Worm (Caenorhabditis elegans) whole organism, young adult: ENCODE data around the gene Y7A5A.6.
A peak's percentile ranks its signal among the peaks of the same experiment; 100 is the strongest.

ENCODE experiments used
- B0019.2 ChIP-seq: fragments of 200-800 bp; sonication (Bioruptor generic); conservative IDR thresholded peaks from 2 replicates; pipeline ENCODE4 v1.3.6; 2022; ENCODE audit warnings: missing genetic modification reagents, missing genetic modification characterization, missing compliant biosample characterization
- B0035.1 ChIP-seq: sonication (generic microtip); optimal IDR thresholded peaks from 2 replicates; lab custom pipeline; 2016; ENCODE audit warnings: missing genetic modification characterization, mild to moderate bottlenecking, missing compliant biosample characterization, missing genotype, missing genetic modification reagents
- C17E4.6 ChIP-seq: fragments of 200-800 bp; sonication (Bioruptor generic); IDR thresholded peaks from 2 replicates; pipeline ENCODE4 v1.3.6; 2022; ENCODE audit warnings: missing genetic modification reagents, missing genetic modification characterization, missing compliant biosample characterization
- F22D6.2 ChIP-seq: sonication (generic microtip); optimal IDR thresholded peaks from 2 replicates; lab custom pipeline; 2016; ENCODE audit warnings: mild to moderate bottlenecking, missing genetic modification characterization, missing compliant biosample characterization
- F23B12.7 ChIP-seq: sonication (generic microtip); optimal IDR thresholded peaks from 2 replicates; lab custom pipeline; 2017; ENCODE audit warnings: missing genetic modification characterization, mild to moderate bottlenecking, missing compliant biosample characterization, antibody characterized with exemption, moderate library complexity; ENCODE audit not compliant: insufficient read depth
- F55B11.4 ChIP-seq: sonication (generic microtip); optimal IDR thresholded peaks from 2 replicates; lab custom pipeline; 2016; ENCODE audit warnings: missing compliant biosample characterization, missing genetic modification characterization, borderline replicate concordance; ENCODE audit not compliant: insufficient read depth
- F57A8.1 ChIP-seq: fragments of 200-800 bp; sonication (Bioruptor generic); optimal IDR thresholded peaks from 2 replicates; lab custom pipeline; 2018; ENCODE audit warnings: mild to moderate bottlenecking, missing genetic modification characterization, moderate library complexity, missing compliant biosample characterization
- T07F8.4 ChIP-seq: sonication (generic microtip); optimal IDR thresholded peaks from 2 replicates; lab custom pipeline; 2016; ENCODE audit warnings: mild to moderate bottlenecking, missing genetic modification characterization, moderate library complexity, missing compliant biosample characterization
- ZK185.1 ChIP-seq: sonication (generic microtip); optimal IDR thresholded peaks from 2 replicates; lab custom pipeline; 2016; ENCODE audit warnings: mild to moderate bottlenecking, missing genetic modification characterization, missing compliant biosample characterization; ENCODE audit not compliant: poor library complexity, severe bottlenecking
- ama-1 ChIP-seq, 3 experiments: fragments of 150-350 bp in 1 of 3; sonication (generic microtip) in 2 of 3; optimal IDR thresholded peaks; 2 replicates each; lab custom pipeline; 2014 to 2018; ENCODE audit warnings: missing biosample characterization in 2 of 3, missing genetic modification characterization in 2 of 3, missing genetic modification reagents in 2 of 3
- aptf-2 ChIP-seq: fragments of 200-800 bp; sonication (Bioruptor generic); conservative IDR thresholded peaks from 2 replicates; pipeline ENCODE4 v1.3.6; 2022; ENCODE audit warnings: missing genetic modification reagents, missing genetic modification characterization, missing compliant biosample characterization
- attf-3 ChIP-seq: fragments of 200-800 bp; sonication (Bioruptor generic); conservative IDR thresholded peaks from 2 replicates; pipeline ENCODE4 v1.3.6; 2022; ENCODE audit warnings: missing genetic modification reagents, missing genetic modification characterization, missing compliant biosample characterization
- bed-1 ChIP-seq: fragments of 200-800 bp; sonication (Bioruptor generic); IDR thresholded peaks from 2 replicates; pipeline ENCODE4 v1.3.6; 2022; ENCODE audit warnings: missing genetic modification reagents, missing genetic modification characterization, missing compliant biosample characterization
- cebp-1 ChIP-seq, 2 experiments: fragments of 200-800 bp in 1 of 2; sonication (Bioruptor generic) in 1 of 2; sonication (generic microtip) in 1 of 2; IDR thresholded peaks in 1 of 2; optimal IDR thresholded peaks in 1 of 2; 2 replicates each; pipeline versions ENCODE4 v1.3.6 to Lab custom; 2017 to 2022; ENCODE audit warnings: missing compliant biosample characterization in 2 of 2, missing genetic modification characterization in 2 of 2, mild to moderate bottlenecking in 1 of 2, missing genetic modification reagents in 1 of 2, moderate library complexity in 1 of 2
- cebp-2 ChIP-seq: fragments of 200-800 bp; sonication (Bioruptor generic); IDR thresholded peaks from 2 replicates; pipeline ENCODE4 v1.3.6; 2022; ENCODE audit warnings: missing genetic modification characterization, missing compliant biosample characterization
- efl-1 ChIP-seq: fragments of 150-350 bp; optimal IDR thresholded peaks from 2 replicates; lab custom pipeline; 2014; ENCODE audit warnings: missing biosample characterization, missing genetic modification reagents, missing genetic modification characterization
- ets-4 ChIP-seq: fragments of 200-800 bp; sonication (Bioruptor generic); optimal IDR thresholded peaks from 2 replicates; lab custom pipeline; 2018; ENCODE audit warnings: mild to moderate bottlenecking, missing genetic modification characterization, missing compliant biosample characterization
- gei-17 ChIP-seq: fragments of 200-800 bp; sonication (Bioruptor generic); optimal IDR thresholded peaks from 2 replicates; lab custom pipeline; 2018; ENCODE audit warnings: mild to moderate bottlenecking, missing genetic modification characterization, missing compliant biosample characterization
- hlh-26 ChIP-seq: fragments of 200-800 bp; sonication (Bioruptor generic); conservative IDR thresholded peaks from 2 replicates; pipeline ENCODE4 v1.3.6; 2022; ENCODE audit warnings: missing genetic modification reagents, missing genetic modification characterization, missing compliant biosample characterization
- hsf-1 ChIP-seq: fragments of 200-800 bp; sonication (Bioruptor generic); IDR thresholded peaks from 2 replicates; pipeline ENCODE4 v1.3.6; 2022; ENCODE audit warnings: missing genetic modification reagents, missing genetic modification characterization, missing compliant biosample characterization
- let-607 ChIP-seq, 2 experiments: fragments of 200-800 bp in 1 of 2; sonication (Bioruptor generic) in 1 of 2; sonication (generic microtip) in 1 of 2; optimal IDR thresholded peaks; 2 replicates each; lab custom pipeline; 2016 to 2018; ENCODE audit warnings: mild to moderate bottlenecking in 2 of 2, missing compliant biosample characterization in 2 of 2, missing genetic modification characterization in 2 of 2, moderate library complexity in 2 of 2, missing genotype in 1 of 2
- lsl-1 ChIP-seq: fragments of 200-800 bp; sonication (Bioruptor generic); optimal IDR thresholded peaks from 2 replicates; lab custom pipeline; 2018; ENCODE audit warnings: mild to moderate bottlenecking, missing genetic modification characterization, moderate library complexity, missing compliant biosample characterization
- lsy-27 ChIP-seq: sonication (generic microtip); optimal IDR thresholded peaks from 2 replicates; lab custom pipeline; 2017; ENCODE audit warnings: missing genetic modification characterization, mild to moderate bottlenecking, missing compliant biosample characterization, antibody characterized with exemption, missing genotype, borderline replicate concordance; ENCODE audit not compliant: insufficient read depth
- madf-3 ChIP-seq: fragments of 200-800 bp; sonication (Bioruptor generic); IDR thresholded peaks from 2 replicates; pipeline ENCODE4 v1.3.6; 2022; ENCODE audit warnings: missing genetic modification reagents, missing genetic modification characterization, missing compliant biosample characterization
- madf-8 ChIP-seq: fragments of 200-800 bp; sonication (Bioruptor generic); conservative IDR thresholded peaks from 2 replicates; pipeline ENCODE4 v1.3.6; 2022; ENCODE audit warnings: missing genetic modification reagents, missing genetic modification characterization, missing compliant biosample characterization
- mes-4 ChIP-seq: sonication (generic microtip); optimal IDR thresholded peaks from 2 replicates; lab custom pipeline; 2016; ENCODE audit warnings: missing genotype, missing genetic modification characterization, missing compliant biosample characterization
- nfya-2 ChIP-seq: fragments of 200-800 bp; sonication (Bioruptor generic); IDR thresholded peaks from 2 replicates; pipeline ENCODE4 v1.3.6; 2022; ENCODE audit warnings: missing genetic modification reagents, missing genetic modification characterization, missing compliant biosample characterization
- nfyb-1 ChIP-seq: fragments of 200-800 bp; sonication (Bioruptor generic); IDR thresholded peaks from 2 replicates; pipeline ENCODE4 v1.3.6; 2022; ENCODE audit warnings: missing genetic modification reagents, missing genetic modification characterization, missing compliant biosample characterization
- nhr-80 ChIP-seq: sonication (generic microtip); optimal IDR thresholded peaks from 2 replicates; lab custom pipeline; 2016; ENCODE audit warnings: missing genetic modification characterization, missing compliant biosample characterization
- pbrm-1 ChIP-seq: fragments of 200-800 bp; sonication (Bioruptor generic); IDR thresholded peaks from 2 replicates; pipeline ENCODE4 v1.3.6; 2022; ENCODE audit warnings: missing genetic modification reagents, missing genetic modification characterization, missing compliant biosample characterization
- rec-8 ChIP-seq, 2 experiments: sonication (generic microtip); optimal IDR thresholded peaks; 2 replicates each; lab custom pipeline; 2016; ENCODE audit warnings: mild to moderate bottlenecking in 2 of 2, missing genetic modification characterization in 2 of 2, missing genetic modification reagents in 2 of 2, missing genotype in 2 of 2, missing biosample characterization in 1 of 2, missing compliant biosample characterization in 1 of 2, moderate library complexity in 1 of 2
- repo-1 ChIP-seq: sonication (generic microtip); optimal IDR thresholded peaks from 2 replicates; lab custom pipeline; 2017; ENCODE audit warnings: mild to moderate bottlenecking, missing genetic modification characterization, missing compliant biosample characterization
- snpc-1.1 ChIP-seq: sonication (generic microtip); optimal IDR thresholded peaks from 2 replicates; lab custom pipeline; 2017; ENCODE audit warnings: missing genetic modification characterization, mild to moderate bottlenecking, missing compliant biosample characterization, antibody characterized with exemption, moderate library complexity, missing genotype, missing genetic modification reagents; ENCODE audit not compliant: insufficient read depth
- snpc-1.3 ChIP-seq: sonication (generic microtip); optimal IDR thresholded peaks from 2 replicates; lab custom pipeline; 2017; ENCODE audit warnings: missing genetic modification characterization, mild to moderate bottlenecking, missing compliant biosample characterization, antibody characterized with exemption, moderate library complexity, missing genotype, missing genetic modification reagents; ENCODE audit not compliant: insufficient read depth
- snpc-4 ChIP-seq, 5 experiments: fragments of 150-350 bp in 1 of 5; sonication (generic microtip) in 4 of 5; optimal IDR thresholded peaks; 2 replicates each; lab custom pipeline; 2014 to 2018; ENCODE audit warnings: missing genetic modification characterization in 5 of 5, missing biosample characterization in 3 of 5, antibody characterized with exemption in 2 of 5, mild to moderate bottlenecking in 2 of 5, missing compliant biosample characterization in 2 of 5, missing genotype in 2 of 5, moderate library complexity in 2 of 5, missing genetic modification reagents in 1 of 5
- tbp1 ChIP-seq: fragments of 200-800 bp; sonication (Bioruptor generic); optimal IDR thresholded peaks from 2 replicates; lab custom pipeline; 2018; ENCODE audit warnings: mild to moderate bottlenecking, missing genetic modification characterization, missing compliant biosample characterization
- tlf-1 ChIP-seq: fragments of 200-800 bp; sonication (Bioruptor generic); optimal IDR thresholded peaks from 2 replicates; lab custom pipeline; 2018; ENCODE audit warnings: mild to moderate bottlenecking, missing genetic modification characterization, missing compliant biosample characterization
- unc-130 ChIP-seq: sonication (generic microtip); optimal IDR thresholded peaks from 2 replicates; lab custom pipeline; 2016; ENCODE audit warnings: missing genetic modification reagents, missing genetic modification characterization, missing compliant biosample characterization
- unc-62 ChIP-seq: fragments of 150-350 bp; optimal IDR thresholded peaks from 2 replicates; lab custom pipeline; 2014; ENCODE audit warnings: missing biosample characterization, missing genetic modification reagents, missing genetic modification characterization
- xnd-1 ChIP-seq: sonication (generic microtip); optimal IDR thresholded peaks from 2 replicates; lab custom pipeline; 2016; ENCODE audit warnings: missing genotype, missing genetic modification reagents, missing genetic modification characterization, missing compliant biosample characterization
- zim-3 ChIP-seq: sonication (generic microtip); optimal IDR thresholded peaks from 2 replicates; lab custom pipeline; 2017; ENCODE audit warnings: mild to moderate bottlenecking, missing genetic modification characterization, moderate library complexity, missing compliant biosample characterization
- ztf-28 ChIP-seq: fragments of 200-800 bp; sonication (Bioruptor generic); IDR thresholded peaks from 2 replicates; pipeline ENCODE4 v1.3.6; 2022; ENCODE audit warnings: missing genetic modification reagents, missing genetic modification characterization, missing compliant biosample characterization

Gene Y7A5A.6

ce11 chrX:15779503-15779902, 20.0 kb downstream of the Y7A5A.6 start (continued):
- TF ChIP-seq lsy-27 (tag; lab: Kevin White, UChicago) (no peak), madf-3 (GFP tag; lab: Robert Waterston, UW) (no peak), B0019.2 (GFP tag; lab: Robert Waterston, UW) (no peak), rec-8 (tag; optimal IDR thresholded peaks at IDR 0.05; lab: Kevin White, UChicago) (no peak), nfya-2 (GFP tag; lab: Robert Waterston, UW) (no peak), ets-4 (GFP tag; lab: Kevin White, UChicago) (no peak), lsl-1 (GFP tag; lab: Kevin White, UChicago) (no peak), xnd-1 (tag; lab: Kevin White, UChicago) (no peak), unc-130 (no peak), efl-1 (GFP tag; lab: Kevin White, UChicago) (no peak), tbp1 (GFP tag; lab: Kevin White, UChicago) (peak; percentile 4), T07F8.4 (tag; lab: Kevin White, UChicago) (no peak), hsf-1 (GFP tag; lab: Robert Waterston, UW) (no peak), B0035.1 (tag; lab: Kevin White, UChicago) (no peak), C17E4.6 (GFP tag; lab: Robert Waterston, UW) (no peak), ztf-28 (GFP tag; lab: Robert Waterston, UW) (no peak), nhr-80 (tag; lab: Kevin White, UChicago) (peak; percentile 98), bed-1 (GFP tag; lab: Robert Waterston, UW) (no peak), ama-1 (optimal IDR thresholded peaks at IDR 0.05; lab: Kevin White, UChicago) (no peak), ama-1 (GFP tag; optimal IDR thresholded peaks at IDR 0.05; lab: Kevin White, UChicago) (no peak), repo-1 (tag; lab: Kevin White, UChicago) (no peak), F57A8.1 (GFP tag; lab: Kevin White, UChicago) (no peak), hlh-26 (GFP tag; lab: Robert Waterston, UW) (no peak), pbrm-1 (GFP tag; lab: Robert Waterston, UW) (no peak), ZK185.1 (tag; lab: Kevin White, UChicago) (no peak), F55B11.4 (tag; lab: Kevin White, UChicago) (no peak), gei-17 (GFP tag; lab: Kevin White, UChicago) (no peak), zim-3 (tag; lab: Kevin White, UChicago) (no peak), attf-3 (GFP tag; lab: Robert Waterston, UW) (no peak), cebp-1 (GFP tag; IDR thresholded peaks at IDR 0.05; lab: Robert Waterston, UW) (no peak), cebp-1 (tag; optimal IDR thresholded peaks at IDR 0.05; lab: Kevin White, UChicago) (peak; percentile 37), cebp-2 (no peak), F22D6.2 (no peak), snpc-4 (GFP tag; optimal IDR thresholded peaks at IDR 0.05; lab: Kevin White, UChicago) (no peak), snpc-4 (tag; optimal IDR thresholded peaks at IDR 0.05; lab: Kevin White, UChicago) (peak in 1 of 4 experiments; percentile 18), madf-8 (GFP tag; lab: Robert Waterston, UW) (no peak), let-607 (tag; optimal IDR thresholded peaks at IDR 0.05; lab: Kevin White, UChicago) (peak; percentile 97 to 98), snpc-1.3 (no peak), aptf-2 (no peak), mes-4 (tag; lab: Kevin White, UChicago) (no peak), nfyb-1 (GFP tag; lab: Robert Waterston, UW) (peak; percentile 48; the same call in 1 of the 2 replicates), snpc-1.1 (tag; lab: Kevin White, UChicago) (no peak), tlf-1 (no peak), unc-62 (GFP tag; lab: Kevin White, UChicago) (no peak), F23B12.7 (tag; lab: Kevin White, UChicago) (peak; percentile 66)
